Fruit fly (Drosophila melanogaster) whole organism, adult: Measurements from ENCODE around the gene CG8028.
A peak's percentile ranks its signal among the peaks of the same experiment; 100 is the strongest.

Experiments
- CG11617 ChIP-seq: fragments of 200-800 bp; sonication (Bioruptor generic); optimal IDR thresholded peaks from 2 replicates; lab custom pipeline; 2017; ENCODE audit warnings: mild to moderate bottlenecking, missing biosample characterization, missing genetic modification reagents, missing genetic modification characterization
- CG12768 ChIP-seq: fragments of 200-800 bp; sonication (Bioruptor generic); optimal IDR thresholded peaks from 2 replicates; lab custom pipeline; 2017; ENCODE audit warnings: missing biosample characterization, missing genetic modification characterization, mild to moderate bottlenecking, moderate library complexity, missing genetic modification reagents
- CG14711 ChIP-seq: fragments of 200-800 bp; sonication (Bioruptor generic); optimal IDR thresholded peaks from 2 replicates; lab custom pipeline; 2018; ENCODE audit warnings: missing biosample characterization, mild to moderate bottlenecking, missing genetic modification characterization, moderate library complexity
- CG1620 ChIP-seq: fragments of 200-800 bp; sonication (Bioruptor generic); optimal IDR thresholded peaks from 2 replicates; lab custom pipeline; 2016; ENCODE audit warnings: missing biosample characterization, missing genetic modification characterization
- CG33017 ChIP-seq: fragments of 200-800 bp; sonication (Bioruptor generic); optimal IDR thresholded peaks from 2 replicates; lab custom pipeline; 2018; ENCODE audit warnings: missing biosample characterization, mild to moderate bottlenecking, missing genetic modification characterization, moderate library complexity
- CG5204 ChIP-seq: fragments of 200-800 bp; sonication (Bioruptor generic); optimal IDR thresholded peaks from 2 replicates; lab custom pipeline; 2016; ENCODE audit warnings: missing biosample characterization, missing genetic modification characterization
- CG7045 ChIP-seq: fragments of 200-800 bp; sonication (Bioruptor generic); optimal IDR thresholded peaks from 2 replicates; lab custom pipeline; 2017; ENCODE audit warnings: missing biosample characterization, mild to moderate bottlenecking, missing genetic modification characterization
- CG7101 ChIP-seq: fragments of 200-800 bp; sonication (Bioruptor generic); optimal IDR thresholded peaks from 2 replicates; lab custom pipeline; 2018; ENCODE audit warnings: missing biosample characterization, mild to moderate bottlenecking, missing genetic modification characterization, moderate library complexity
- Clk ChIP-seq: fragments of 200-800 bp; sonication (Bioruptor generic); optimal IDR thresholded peaks from 2 replicates; lab custom pipeline; 2017; ENCODE audit warnings: missing biosample characterization, missing genetic modification characterization
- Crg-1 ChIP-seq: fragments of 200-800 bp; sonication (Bioruptor generic); optimal IDR thresholded peaks from 2 replicates; lab custom pipeline; 2016; ENCODE audit warnings: missing biosample characterization, missing genetic modification characterization
- Hr96 ChIP-seq: fragments of 200-800 bp; sonication (Bioruptor generic); optimal IDR thresholded peaks from 2 replicates; lab custom pipeline; 2016; ENCODE audit warnings: missing biosample characterization, missing genetic modification characterization
- Mnt ChIP-seq: fragments of 200-800 bp; sonication (Bioruptor generic); optimal IDR thresholded peaks from 2 replicates; lab custom pipeline; 2016; ENCODE audit warnings: missing biosample characterization, mild to moderate bottlenecking, missing genetic modification characterization
- bab1 ChIP-seq: fragments of 200-800 bp; sonication (Bioruptor generic); optimal IDR thresholded peaks from 3 replicates; lab custom pipeline; 2019; ENCODE audit warnings: missing biosample characterization, mild to moderate bottlenecking, missing genetic modification characterization, moderate library complexity
- cic ChIP-seq: fragments of 200-800 bp; sonication (Bioruptor generic); optimal IDR thresholded peaks from 2 replicates; lab custom pipeline; 2017; ENCODE audit warnings: missing biosample characterization, mild to moderate bottlenecking, missing genetic modification characterization, moderate library complexity
- cnc ChIP-seq, 2 experiments: fragments of >200 bp; optimal IDR thresholded peaks; 2 replicates each; lab custom pipeline; 2017
- kay ChIP-seq: fragments of 200-800 bp; sonication (Bioruptor generic); peaks from one replicate; lab custom pipeline; 2016; ENCODE audit warnings: missing biosample characterization, missing genetic modification characterization, borderline replicate concordance
- ovo ChIP-seq: fragments of 200-800 bp; sonication (Bioruptor generic); optimal IDR thresholded peaks from 2 replicates; lab custom pipeline; 2016; ENCODE audit warnings: missing biosample characterization, missing genetic modification characterization
- pad ChIP-seq: fragments of 200-800 bp; sonication (Bioruptor generic); optimal IDR thresholded peaks from 3 replicates; lab custom pipeline; 2017; ENCODE audit warnings: missing biosample characterization, missing genetic modification characterization, mild to moderate bottlenecking, moderate library complexity, missing genetic modification reagents
- tj ChIP-seq: fragments of 200-800 bp; sonication (Bioruptor generic); optimal IDR thresholded peaks from 3 replicates; lab custom pipeline; 2017; ENCODE audit warnings: missing biosample characterization, mild to moderate bottlenecking, missing genetic modification characterization, moderate library complexity
- toe ChIP-seq: fragments of 200-800 bp; sonication (Bioruptor generic); optimal IDR thresholded peaks from 2 replicates; lab custom pipeline; 2016; ENCODE audit warnings: missing biosample characterization, missing genetic modification characterization

The CG8028 gene

DNA sequence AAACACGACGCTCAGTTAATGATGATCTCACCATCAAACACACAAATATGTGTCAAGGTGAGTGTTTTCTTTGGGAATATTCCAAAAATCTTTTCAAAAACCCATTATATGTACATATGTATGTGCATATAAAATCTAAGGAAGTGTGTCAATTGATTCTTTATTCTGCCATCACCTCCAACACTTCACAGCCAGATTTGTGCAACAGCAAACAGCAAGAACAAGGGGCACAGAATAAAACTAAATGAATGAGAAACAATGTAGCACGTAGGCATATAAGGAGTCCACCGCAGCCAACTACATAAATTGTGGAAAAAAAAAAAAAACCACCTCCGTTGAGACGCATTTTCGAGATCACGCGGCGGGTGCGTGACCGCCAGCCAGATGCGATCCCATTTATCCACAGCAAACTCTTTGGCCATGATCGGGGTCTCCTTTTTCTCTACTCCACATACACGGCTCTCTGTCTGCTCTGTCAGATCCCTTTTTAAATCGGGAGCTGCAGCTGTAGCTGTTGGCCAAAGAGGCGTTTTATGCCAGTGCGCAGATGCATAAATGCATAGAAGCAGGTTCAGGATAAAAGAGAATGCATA lies 15.8 kb upstream of the CG8028 start:
- no peak for TF ChIP-seq CG11617 (GFP tag; lab: Kevin White, UChicago)
- no peak for TF ChIP-seq Crg-1 (GFP tag; lab: Kevin White, UChicago)
- TF ChIP-seq CG7101, result no peak
- TF ChIP-seq CG5204 (GFP tag; lab: Kevin White, UChicago), result no peak
- TF ChIP-seq Mnt (GFP tag; lab: Kevin White, UChicago), result no peak
- TF ChIP-seq tj (GFP tag; lab: Kevin White, UChicago), result no peak
- TF ChIP-seq bab1 (GFP tag; lab: Kevin White, UChicago), result no peak
- no peak for TF ChIP-seq pad (GFP tag; lab: Kevin White, UChicago)
- TF ChIP-seq CG12768 (GFP tag; lab: Kevin White, UChicago), result no peak

DNA sequence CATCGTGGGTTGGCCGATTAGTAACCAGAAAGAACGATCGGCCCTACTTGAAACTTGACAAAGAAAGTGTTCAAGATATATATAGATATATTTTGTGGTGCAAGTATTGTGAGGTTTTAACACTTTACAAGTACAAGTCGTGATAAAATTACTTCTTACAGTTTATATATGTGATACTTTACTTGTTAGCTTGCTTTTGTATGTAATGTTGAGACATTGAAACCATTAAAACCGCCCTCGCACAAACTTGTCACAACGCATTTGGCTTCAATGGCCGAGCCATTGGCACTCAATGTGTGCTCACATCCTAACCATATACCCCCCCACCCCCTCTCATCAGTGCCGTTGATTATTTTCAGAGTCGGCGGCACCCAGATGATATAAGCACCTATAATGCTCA lies 14.8 kb upstream of the CG8028 start:
- TF ChIP-seq Mnt (GFP tag; lab: Kevin White, UChicago) (no peak), Crg-1 (GFP tag; lab: Kevin White, UChicago) (no peak), CG11617 (GFP tag; lab: Kevin White, UChicago) (no peak), tj (GFP tag; lab: Kevin White, UChicago) (no peak), Hr96 (GFP tag; lab: Kevin White, UChicago) (no peak), toe (GFP tag; lab: Kevin White, UChicago) (no peak), CG14711 (no peak), bab1 (GFP tag; lab: Kevin White, UChicago) (no peak), CG7045 (GFP tag; lab: Kevin White, UChicago) (no peak), ovo (GFP tag; lab: Kevin White, UChicago) (no peak), pad (GFP tag; lab: Kevin White, UChicago) (no peak), cnc (optimal IDR thresholded peaks at IDR 0.05; lab: Kevin White, UChicago) (no peak), CG5204 (GFP tag; lab: Kevin White, UChicago) (no peak), CG1620 (GFP tag; lab: Kevin White, UChicago) (no peak), cic (GFP tag; lab: Kevin White, UChicago) (no peak), kay (GFP tag; lab: Kevin White, UChicago) (no peak), CG7101 (no peak)

DNA sequence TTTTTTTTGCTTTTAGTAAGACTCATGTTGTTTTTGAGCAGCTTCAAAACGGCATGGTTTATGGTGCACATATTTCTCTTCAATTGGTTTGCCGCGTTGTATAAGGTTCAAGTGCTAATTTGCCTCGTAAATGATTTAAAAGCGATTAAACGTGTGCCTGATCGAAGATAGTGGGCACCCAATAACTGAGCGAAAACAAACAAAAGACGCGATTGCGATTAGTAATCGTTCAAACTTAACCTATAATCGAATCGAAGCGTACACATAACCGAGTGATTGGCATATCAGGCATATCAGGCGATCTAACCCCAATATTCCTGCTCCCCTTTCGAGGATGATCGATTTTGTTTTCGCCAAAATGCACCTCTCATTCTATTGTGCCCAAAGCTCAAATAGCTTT lies 13.9 kb upstream of the CG8028 start:
- TF ChIP-seq Mnt (GFP tag; lab: Kevin White, UChicago), result peak; percentile 26
- no peak for TF ChIP-seq CG7101
- no peak for TF ChIP-seq CG5204 (GFP tag; lab: Kevin White, UChicago)

DNA sequence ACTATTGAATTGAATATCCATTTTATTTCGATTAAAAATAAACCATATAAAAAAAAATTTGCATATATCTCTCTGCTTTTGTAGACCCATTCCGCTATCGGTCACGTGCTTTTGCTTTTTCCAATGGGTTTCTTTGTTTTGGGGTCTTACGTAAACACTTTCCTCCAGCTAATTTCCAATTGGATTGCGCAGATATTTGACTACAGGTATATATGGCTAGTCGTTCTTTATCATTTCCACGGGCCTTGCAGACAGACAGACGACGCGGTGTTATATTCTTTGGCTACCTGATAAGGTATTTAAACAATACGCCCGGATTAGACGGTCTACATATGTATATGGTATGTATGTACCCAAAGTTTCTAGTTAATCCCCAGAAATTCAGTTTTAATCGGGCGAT lies 13.2 kb upstream of the CG8028 start:
- TF ChIP-seq toe (GFP tag; lab: Kevin White, UChicago) (no peak), tj (GFP tag; lab: Kevin White, UChicago) (no peak), CG33017 (tag; lab: Kevin White, UChicago) (no peak), Hr96 (GFP tag; lab: Kevin White, UChicago) (no peak), CG12768 (GFP tag; lab: Kevin White, UChicago) (no peak)

DNA sequence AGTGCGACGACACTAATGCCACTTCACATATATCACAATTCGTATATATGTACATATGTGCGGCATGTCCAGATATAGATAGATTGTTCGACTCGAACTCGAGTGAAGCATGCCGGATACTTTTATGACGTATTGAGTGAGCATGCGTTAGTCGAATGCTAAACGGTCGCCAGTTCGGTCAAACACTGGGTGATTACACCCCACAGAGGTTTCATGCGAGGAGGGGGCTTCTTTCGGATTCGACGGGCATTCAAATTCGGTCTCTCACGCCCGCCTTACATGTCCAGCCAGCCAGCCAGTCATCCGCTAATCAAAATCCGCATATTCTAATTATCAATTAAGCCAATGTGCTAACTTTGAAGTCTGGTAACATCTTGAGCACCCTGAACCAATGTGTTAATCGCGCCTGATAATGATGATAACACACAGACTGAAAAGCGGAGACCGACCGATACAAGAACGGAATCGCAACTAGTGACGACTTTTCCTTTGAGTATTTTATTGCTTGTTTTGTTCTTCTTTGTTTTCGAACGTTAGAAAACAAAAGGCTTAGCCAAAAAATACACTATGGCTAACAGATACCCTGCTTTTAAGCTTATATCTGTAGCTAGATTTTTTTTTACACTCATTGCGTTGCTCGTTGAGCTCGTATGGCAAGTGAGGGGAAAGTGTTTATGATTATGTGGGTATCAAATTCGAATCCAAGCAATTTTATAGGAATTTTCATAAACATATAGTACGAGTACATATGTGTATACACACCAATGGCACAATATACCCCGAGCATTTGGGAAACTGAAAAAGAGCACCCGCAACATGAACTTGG lies 11.8 kb upstream of the CG8028 start:
- TF ChIP-seq tj (GFP tag; lab: Kevin White, UChicago) (peak; percentile 24), CG14711 (peak; percentile 39), CG11617 (GFP tag; lab: Kevin White, UChicago) (peak; percentile 2), pad (GFP tag; lab: Kevin White, UChicago) (no peak)

DNA sequence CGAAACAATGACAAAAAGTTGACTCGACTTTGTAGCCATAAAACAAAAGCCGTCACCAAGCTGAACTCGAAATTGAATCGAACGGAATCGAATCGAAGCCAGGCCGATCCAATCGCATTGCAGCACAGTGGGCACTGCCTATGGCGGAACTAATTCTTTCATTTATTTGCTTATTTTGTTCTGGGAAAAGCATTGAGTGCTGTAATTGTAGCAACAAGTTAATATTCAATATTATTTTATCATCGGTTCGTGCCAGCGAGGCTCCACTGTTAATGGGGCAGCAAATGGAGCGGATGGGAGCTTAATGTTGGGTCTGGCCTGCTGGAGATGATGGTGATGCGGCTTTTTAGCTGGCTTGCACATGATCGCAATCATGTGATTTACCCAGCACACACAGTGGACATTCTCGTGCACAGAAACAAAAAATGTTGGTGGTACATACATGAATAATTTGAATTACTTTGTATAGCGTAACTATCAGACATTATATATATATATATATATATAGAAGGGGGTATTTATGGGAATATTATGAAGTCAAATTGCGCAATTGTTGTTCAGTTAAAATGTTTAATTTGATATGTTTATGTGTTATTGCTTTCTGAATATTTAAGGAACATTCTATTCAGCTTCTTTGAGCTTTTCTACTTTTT lies 9.3 kb upstream of the CG8028 start:
- TF ChIP-seq cnc (optimal IDR thresholded peaks at IDR 0.05; lab: Kevin White, UChicago) (no peak), CG11617 (GFP tag; lab: Kevin White, UChicago) (peak; percentile 54), Mnt (GFP tag; lab: Kevin White, UChicago) (peak; percentile 39), pad (GFP tag; lab: Kevin White, UChicago) (peak; percentile 60), bab1 (GFP tag; lab: Kevin White, UChicago) (peak; percentile 92), cic (GFP tag; lab: Kevin White, UChicago) (no peak), CG7045 (GFP tag; lab: Kevin White, UChicago) (peak; percentile 60), CG12768 (GFP tag; lab: Kevin White, UChicago) (peak; percentile 47), toe (GFP tag; lab: Kevin White, UChicago) (peak; percentile 22), Clk (peak; percentile 9), CG1620 (GFP tag; lab: Kevin White, UChicago) (peak; percentile 69), kay (GFP tag; lab: Kevin White, UChicago) (peak; percentile 64), tj (GFP tag; lab: Kevin White, UChicago) (peak; percentile 50), CG14711 (peak; percentile 69), CG5204 (GFP tag; lab: Kevin White, UChicago) (peak; percentile 58), CG7101 (peak; percentile 73), ovo (GFP tag; lab: Kevin White, UChicago) (no peak), CG33017 (tag; lab: Kevin White, UChicago) (peak; percentile 44), Hr96 (GFP tag; lab: Kevin White, UChicago) (peak; percentile 66), Crg-1 (GFP tag; lab: Kevin White, UChicago) (peak; percentile 32)
